Worm (Caenorhabditis elegans) whole organism, L4 larva: ENCODE data around the gene acs-10.

Experiments used
- Y105C5A.15 ChIP-seq: fragments of 200-800 bp; sonication (Bioruptor generic); IDR thresholded peaks from 2 replicates; pipeline ENCODE4 v1.3.6; 2022; ENCODE audit warnings: missing genetic modification characterization, missing compliant biosample characterization
- Y75B8A.6 ChIP-seq: fragments of 200-800 bp; sonication (Bioruptor generic); IDR thresholded peaks from 2 replicates; pipeline ENCODE4 v1.3.6; 2022; ENCODE audit warnings: missing genetic modification reagents, missing genetic modification characterization, missing compliant biosample characterization
- aha-1 ChIP-seq: fragments of 150-350 bp; peaks from one replicate; lab custom pipeline; 2014; ENCODE audit warnings: missing biosample characterization, missing genetic modification characterization
- ama-1 ChIP-seq: fragments of 150-350 bp; optimal IDR thresholded peaks from 2 replicates; lab custom pipeline; 2014; ENCODE audit warnings: inconsistent platforms, mixed read lengths
- ces-1 ChIP-seq: fragments of 150-350 bp; sonication (generic microtip); optimal IDR thresholded peaks from 4 replicates; lab custom pipeline; 2014; ENCODE audit warnings: missing biosample characterization, missing genetic modification reagents, missing genetic modification characterization
- egl-27 ChIP-seq: sonication (generic microtip); optimal IDR thresholded peaks from 3 replicates; lab custom pipeline; 2017; ENCODE audit warnings: missing biosample characterization, missing genetic modification reagents, missing genetic modification characterization
- egl-43 ChIP-seq: fragments of 200-800 bp; sonication (Bioruptor generic); IDR thresholded peaks from 2 replicates; pipeline ENCODE4 v1.3.6; 2022; ENCODE audit warnings: missing genetic modification reagents, missing genetic modification characterization, missing compliant biosample characterization
- hlh-11 ChIP-seq: fragments of 200-800 bp; sonication (Bioruptor generic); optimal IDR thresholded peaks from 2 replicates; lab custom pipeline; 2018; ENCODE audit warnings: mild to moderate bottlenecking, missing genetic modification characterization, missing compliant biosample characterization
- hlh-30 ChIP-seq: sonication (generic microtip); optimal IDR thresholded peaks from 2 replicates; lab custom pipeline; 2017; ENCODE audit warnings: antibody characterized with exemption, mild to moderate bottlenecking, missing genetic modification characterization, missing compliant biosample characterization; ENCODE audit not compliant: insufficient read depth
- hmg-1.1 ChIP-seq: fragments of 200-800 bp; sonication (Bioruptor generic); IDR thresholded peaks from 2 replicates; pipeline ENCODE4 v1.3.6; 2022; ENCODE audit warnings: missing genetic modification reagents, missing genetic modification characterization, missing compliant biosample characterization
- lim-7 ChIP-seq: fragments of 200-800 bp; sonication (Bioruptor generic); IDR thresholded peaks from 2 replicates; pipeline ENCODE4 v1.3.6; 2022; ENCODE audit warnings: missing genetic modification characterization, missing compliant biosample characterization
- lin-38 ChIP-seq: fragments of 200-800 bp; sonication (Bioruptor generic); IDR thresholded peaks from 2 replicates; pipeline ENCODE4 v1.3.6; 2022; ENCODE audit warnings: missing genetic modification reagents, missing genetic modification characterization, missing compliant biosample characterization
- lir-3 ChIP-seq: sonication (generic microtip); optimal IDR thresholded peaks from 2 replicates; lab custom pipeline; 2016; ENCODE audit warnings: mild to moderate bottlenecking, missing genetic modification characterization, missing compliant biosample characterization
- mdl-1 ChIP-seq, 2 experiments: fragments of 150-350 bp in 1 of 2; sonication (generic microtip) in 1 of 2; optimal IDR thresholded peaks; 2 replicates each; lab custom pipeline; 2014 to 2017; ENCODE audit warnings: missing biosample characterization in 2 of 2, missing genetic modification characterization in 2 of 2
- mdt-29 ChIP-seq: fragments of 200-800 bp; sonication (Bioruptor generic); IDR thresholded peaks from 2 replicates; pipeline ENCODE4 v1.3.6; 2022; ENCODE audit warnings: missing genetic modification reagents, missing genetic modification characterization, missing compliant biosample characterization
- mep-1 ChIP-seq: fragments of 150-350 bp; sonication (generic microtip); optimal IDR thresholded peaks from 3 replicates; lab custom pipeline; 2014; ENCODE audit warnings: missing biosample characterization, missing genetic modification characterization
- mxl-3 ChIP-seq: fragments of 200-800 bp; sonication (Bioruptor generic); optimal IDR thresholded peaks from 2 replicates; lab custom pipeline; 2018; ENCODE audit warnings: mild to moderate bottlenecking, missing genetic modification characterization, missing compliant biosample characterization
- nhr-10 ChIP-seq: fragments of 150-350 bp; optimal IDR thresholded peaks from 2 replicates; lab custom pipeline; 2014; ENCODE audit warnings: missing biosample characterization, missing genetic modification characterization
- nhr-237 ChIP-seq: sonication (generic microtip); optimal IDR thresholded peaks from 2 replicates; lab custom pipeline; 2017; ENCODE audit warnings: missing biosample characterization, missing genetic modification characterization
- nhr-41 ChIP-seq: fragments of 200-800 bp; sonication (Bioruptor generic); IDR thresholded peaks from 2 replicates; pipeline ENCODE4 v1.3.6; 2022; ENCODE audit warnings: missing genetic modification reagents, missing genetic modification characterization, missing compliant biosample characterization
- nhr-42 ChIP-seq: fragments of 200-800 bp; sonication (Bioruptor generic); IDR thresholded peaks from 2 replicates; pipeline ENCODE4 v1.3.6; 2022; ENCODE audit warnings: missing genetic modification characterization, missing compliant biosample characterization
- pha-4 ChIP-seq, 2 experiments: fragments of 150-350 bp in 1 of 2; fragments of 200-800 bp in 1 of 2; sonication (Bioruptor generic) in 1 of 2; IDR thresholded peaks in 1 of 2; optimal IDR thresholded peaks in 1 of 2; 2 replicates each; pipeline versions ENCODE4 v1.3.6 to Lab custom; 2014 to 2022; ENCODE audit warnings: missing genetic modification characterization in 2 of 2, missing genetic modification reagents in 2 of 2, missing biosample characterization in 1 of 2, missing compliant biosample characterization in 1 of 2
- php-3 ChIP-seq: fragments of 200-800 bp; sonication (Bioruptor generic); IDR thresholded peaks from 2 replicates; pipeline ENCODE4 v1.3.6; 2022; ENCODE audit warnings: missing genetic modification reagents, missing genetic modification characterization, missing compliant biosample characterization
- saeg-2 ChIP-seq: fragments of 200-800 bp; sonication (Bioruptor generic); IDR thresholded peaks from 2 replicates; pipeline ENCODE4 v1.3.6; 2022; ENCODE audit warnings: missing genetic modification reagents, missing genetic modification characterization, missing compliant biosample characterization
- set-16 ChIP-seq: fragments of 200-800 bp; sonication (Bioruptor generic); IDR thresholded peaks from 2 replicates; pipeline ENCODE4 v1.3.6; 2022; ENCODE audit warnings: missing genetic modification reagents, missing genetic modification characterization, missing compliant biosample characterization
- snpc-1.2 ChIP-seq: fragments of 200-800 bp; sonication (Bioruptor generic); IDR thresholded peaks from 2 replicates; pipeline ENCODE4 v1.3.6; 2022; ENCODE audit warnings: missing genetic modification reagents, missing genetic modification characterization, missing compliant biosample characterization
- spr-1 ChIP-seq: sonication (generic microtip); optimal IDR thresholded peaks from 2 replicates; lab custom pipeline; 2016; ENCODE audit warnings: mild to moderate bottlenecking, missing genetic modification characterization, missing compliant biosample characterization
- spr-3 ChIP-seq: fragments of 200-800 bp; sonication (Bioruptor generic); optimal IDR thresholded peaks from 2 replicates; lab custom pipeline; 2018; ENCODE audit warnings: mild to moderate bottlenecking, missing genetic modification characterization, missing compliant biosample characterization
- tag-97 ChIP-seq: fragments of 200-800 bp; sonication (Bioruptor generic); IDR thresholded peaks from 2 replicates; pipeline ENCODE4 v1.3.6; 2022; ENCODE audit warnings: missing genetic modification characterization, missing compliant biosample characterization
- unc-130 ChIP-seq: sonication (generic microtip); optimal IDR thresholded peaks from 2 replicates; lab custom pipeline; 2016; ENCODE audit warnings: missing genetic modification reagents, missing genetic modification characterization, missing compliant biosample characterization
- unc-62 ChIP-seq, 3 experiments: fragments of 150-350 bp in 1 of 3; sonication (generic microtip); optimal IDR thresholded peaks in 2 of 3; peaks in 1 of 3; 1 replicate in 1 of 3; 2 replicates in 2 of 3; lab custom pipeline; 2014 to 2017; ENCODE audit warnings: missing biosample characterization in 3 of 3, missing genetic modification characterization in 3 of 3, missing genetic modification reagents in 3 of 3, missing genotype in 1 of 3
- zag-1 ChIP-seq: fragments of 150-350 bp; optimal IDR thresholded peaks from 2 replicates; lab custom pipeline; 2014; ENCODE audit warnings: missing biosample characterization, missing genetic modification characterization
- zfp-3 ChIP-seq: fragments of 200-800 bp; sonication (Bioruptor generic); conservative IDR thresholded peaks from 2 replicates; pipeline ENCODE4 v1.3.6; 2022; ENCODE audit warnings: missing genetic modification reagents, missing genetic modification characterization, missing compliant biosample characterization
- zip-2 ChIP-seq: fragments of 150-350 bp; optimal IDR thresholded peaks from 2 replicates; lab custom pipeline; 2014; ENCODE audit warnings: missing biosample characterization, missing genetic modification characterization

Gene acs-10

DNA sequence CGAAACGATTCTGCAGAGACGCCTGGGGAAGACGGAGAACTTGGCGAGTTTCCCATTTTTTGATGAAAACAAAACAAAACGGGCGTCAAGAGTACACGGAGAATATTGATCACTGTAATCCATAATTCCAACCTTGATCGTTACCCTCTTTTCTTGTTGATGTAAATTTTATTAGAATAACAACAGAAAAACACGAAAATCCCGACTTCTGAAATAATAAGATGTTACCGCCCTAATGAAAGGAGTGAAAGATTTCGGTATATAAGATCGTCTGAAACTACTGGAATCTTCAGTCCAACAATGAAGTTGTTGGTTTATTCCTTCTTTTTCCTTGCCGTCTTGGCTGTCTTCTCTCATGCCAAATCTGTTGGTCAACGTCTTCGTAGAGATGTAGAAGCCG lies 42.3 kb upstream of the acs-10 start, which contains the start of gene D1086.9:
D1086.9 (plus strand) TSS at position 301 of the 400 bp plus-strand sequence.
- TF ChIP-seq egl-43, result no peak
- TF ChIP-seq spr-3 (GFP tag; lab: Kevin White, UChicago), result no peak
- no peak for TF ChIP-seq lim-7 (GFP tag; lab: Robert Waterston, UW)
- no peak for TF ChIP-seq pha-4 (GFP tag; IDR thresholded peaks at IDR 0.05; lab: Robert Waterston, UW)
- no peak for TF ChIP-seq pha-4 (tag; optimal IDR thresholded peaks at IDR 0.05; lab: Kevin White, UChicago)
- TF ChIP-seq mdl-1 (tag; optimal IDR thresholded peaks at IDR 0.05; lab: Kevin White, UChicago), result no peak
- no peak for TF ChIP-seq spr-1 (tag; lab: Kevin White, UChicago)
- no peak for TF ChIP-seq unc-130 (GFP tag; lab: Kevin White, UChicago)
- TF ChIP-seq zag-1 (tag; lab: Kevin White, UChicago), result no peak
- TF ChIP-seq php-3, result no peak
- TF ChIP-seq nhr-10 (tag; lab: Kevin White, UChicago), result no peak
- TF ChIP-seq hlh-30 (tag; lab: Kevin White, UChicago), result no peak
- no peak for TF ChIP-seq mdt-29
- no peak for TF ChIP-seq Y105C5A.15 (GFP tag; lab: Robert Waterston, UW)
- TF ChIP-seq ces-1, result no peak
- TF ChIP-seq hmg-1.1, result no peak
- TF ChIP-seq set-16 (GFP tag; lab: Robert Waterston, UW), result no peak
- no peak for TF ChIP-seq nhr-41 (GFP tag; lab: Robert Waterston, UW)
- TF ChIP-seq zfp-3 (GFP tag; lab: Robert Waterston, UW), result no peak
- TF ChIP-seq aha-1 (tag; lab: Kevin White, UChicago), result no peak
- no peak for TF ChIP-seq hlh-11 (tag; lab: Kevin White, UChicago)
- TF ChIP-seq, all 104 proteins: peak for 0

DNA sequence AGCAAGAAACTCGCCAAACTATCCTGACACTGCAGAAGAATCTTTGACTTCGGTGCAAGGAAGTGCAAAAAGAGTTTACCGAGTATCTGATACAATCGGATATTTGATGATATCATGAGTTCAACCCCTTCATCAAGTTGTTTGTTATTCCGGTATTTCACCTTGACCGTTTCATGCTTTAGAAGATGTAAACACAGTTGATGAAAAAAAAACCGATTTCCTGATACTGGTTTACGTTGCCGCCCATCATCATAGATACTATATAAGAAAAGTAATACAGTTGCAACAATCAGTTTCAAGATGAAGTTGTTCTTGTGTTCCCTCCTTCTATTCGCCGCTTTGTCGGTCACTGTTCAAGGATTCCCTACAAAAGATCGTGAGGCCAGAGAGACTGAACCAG lies 38.8 kb upstream of the acs-10 start, which contains the start of gene H39E23.3:
H39E23.3 (plus strand) TSS at position 301 of the 400 bp plus-strand sequence.
- TF ChIP-seq tag-97 (no peak), mxl-3 (GFP tag; lab: Kevin White, UChicago) (no peak), lin-38 (no peak), zip-2 (tag; lab: Kevin White, UChicago) (no peak), lir-3 (tag; lab: Kevin White, UChicago) (no peak), mep-1 (tag; lab: Kevin White, UChicago) (no peak), saeg-2 (GFP tag; lab: Robert Waterston, UW) (no peak), egl-27 (tag; lab: Kevin White, UChicago) (no peak)

ce11 chrV:14110042-14110441 lies 36.3 kb upstream of the acs-10 start, which contains the start of gene H39E23.2:
Gene H39E23.2 (plus strand): TSS chrV:14110342.
- TF ChIP-seq nhr-42 (no peak), ama-1 (lab: Kevin White, UChicago) (no peak), nhr-237 (no peak), pha-4 (GFP tag; IDR thresholded peaks at IDR 0.05; lab: Robert Waterston, UW) (no peak), pha-4 (tag; optimal IDR thresholded peaks at IDR 0.05; lab: Kevin White, UChicago) (no peak)
- TF ChIP-seq, all 104 proteins: peak for 0

DNA sequence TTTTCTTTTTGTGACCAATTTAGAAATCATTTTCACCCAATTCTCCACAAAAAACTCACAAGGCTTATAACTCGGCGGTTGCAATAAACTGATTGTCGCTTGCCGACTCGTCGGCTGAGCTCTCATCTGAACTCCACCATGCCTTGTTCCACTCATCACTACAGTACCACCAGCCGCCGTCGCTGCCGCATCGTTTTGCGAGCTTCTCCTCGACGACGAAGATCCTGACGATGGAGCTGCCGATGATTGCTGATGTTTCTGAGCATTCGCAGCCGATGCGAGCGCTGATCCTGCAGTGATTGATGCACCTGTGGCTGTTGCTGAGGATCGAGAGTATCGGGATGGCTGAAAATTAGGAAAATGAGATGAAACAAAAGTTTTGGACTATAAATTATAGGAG lies 25.6 kb upstream of the acs-10 start:
- no peak for TF ChIP-seq Y75B8A.6 (GFP tag; lab: Robert Waterston, UW)
- TF ChIP-seq unc-62 (GFP tag; optimal IDR thresholded peaks at IDR 0.05 in 1 of 2; lab: Kevin White, UChicago), result peak in 1 of 2 experiments; percentile 75
- no peak for TF ChIP-seq unc-62 (tag; optimal IDR thresholded peaks at IDR 0.05; lab: Kevin White, UChicago)
- TF ChIP-seq snpc-1.2, result no peak
- TF ChIP-seq set-16 (GFP tag; lab: Robert Waterston, UW), result peak; percentile 71
